Worm (Caenorhabditis elegans) whole organism, L1 larva: ENCODE data around the gene F42F12.3.

Source experiments
- ama-1 ChIP-seq: fragments of 150-350 bp; optimal IDR thresholded peaks from 2 replicates; lab custom pipeline; 2014
- ces-1 ChIP-seq: fragments of 150-350 bp; optimal IDR thresholded peaks from 2 replicates; lab custom pipeline; 2014; ENCODE audit warnings: missing biosample characterization, missing genetic modification reagents, missing genetic modification characterization
- dsc-1 ChIP-seq: sonication (generic microtip); optimal IDR thresholded peaks from 2 replicates; lab custom pipeline; 2016; ENCODE audit warnings: mild to moderate bottlenecking, missing genetic modification characterization, missing compliant biosample characterization
- hlh-17 ChIP-seq: fragments of 200-800 bp; sonication (Bioruptor generic); optimal IDR thresholded peaks from 2 replicates; lab custom pipeline; 2018; ENCODE audit warnings: missing genetic modification characterization, mild to moderate bottlenecking, missing compliant biosample characterization, moderate library complexity, borderline replicate concordance
- lin-14 ChIP-seq: fragments of 200-800 bp; sonication (Bioruptor generic); optimal IDR thresholded peaks from 2 replicates; lab custom pipeline; 2018; ENCODE audit warnings: mild to moderate bottlenecking, missing genetic modification characterization, moderate library complexity, missing compliant biosample characterization
- pqm-1 ChIP-seq: sonication (generic microtip); optimal IDR thresholded peaks from 3 replicates; lab custom pipeline; 2017; ENCODE audit warnings: missing biosample characterization, missing genetic modification characterization
- skn-1 ChIP-seq: fragments of 150-350 bp; optimal IDR thresholded peaks from 2 replicates; lab custom pipeline; 2014; ENCODE audit warnings: missing biosample characterization, missing genetic modification characterization
- sptf-1 ChIP-seq: fragments of 150-350 bp; optimal IDR thresholded peaks from 2 replicates; lab custom pipeline; 2014; ENCODE audit warnings: missing biosample characterization, missing genetic modification characterization

DNA sequence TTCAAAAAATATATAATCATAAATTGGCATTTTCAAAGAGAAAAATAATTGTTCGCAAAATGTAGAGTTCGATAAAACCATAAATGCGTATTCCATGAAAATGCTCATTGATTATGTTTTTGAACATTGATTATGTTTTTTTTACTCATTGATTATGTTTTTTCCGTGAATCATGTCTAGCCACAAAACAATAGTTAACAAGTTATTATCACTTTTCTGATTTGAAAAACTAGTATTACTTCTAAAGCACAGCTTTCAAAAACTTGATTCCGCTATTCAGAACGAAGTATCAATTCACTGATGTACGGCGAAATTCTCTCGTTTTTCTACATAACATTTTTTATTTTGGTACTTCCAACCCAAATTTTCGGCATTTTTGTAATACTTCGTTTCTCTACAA lies 14.6 kb upstream of the F42F12.3 start, which contains the start of gene srd-48:
- no peak for TF ChIP-seq ces-1 (GFP tag; lab: Kevin White, UChicago)
- no peak for TF ChIP-seq dsc-1
- TF ChIP-seq pqm-1 (tag; lab: Kevin White, UChicago) = no peak
- no peak for TF ChIP-seq hlh-17 (GFP tag; lab: Kevin White, UChicago)
- TF ChIP-seq sptf-1 (tag; lab: Kevin White, UChicago) = no peak
- TF ChIP-seq skn-1 (tag; lab: Kevin White, UChicago) = no peak
- no peak for TF ChIP-seq lin-14
- no peak for TF ChIP-seq ama-1 (lab: Kevin White, UChicago)
